Fruit fly (Drosophila melanogaster): ENCODE measurements around the gene CG11052.
A peak's percentile ranks its signal among the peaks of the same experiment; 100 is the strongest.

Gene CG11052

DNA sequence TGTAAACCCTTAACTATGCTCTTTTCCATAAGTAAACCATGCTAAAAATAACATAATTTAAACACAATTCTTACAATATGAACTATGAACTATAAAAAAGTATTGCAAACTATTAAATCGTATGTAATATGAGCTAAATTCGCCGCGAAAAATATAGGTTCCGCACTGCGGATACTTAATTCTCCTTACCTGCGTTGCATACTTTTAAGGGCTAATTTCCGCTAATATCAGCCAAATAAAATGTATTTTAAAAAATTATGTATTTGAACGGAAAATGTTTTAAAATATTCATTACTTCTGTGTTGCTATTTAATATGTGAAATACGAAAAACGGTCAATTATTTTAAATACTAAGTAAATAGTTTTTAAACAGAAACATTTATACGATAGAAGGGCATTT lies 41.8 kb downstream of the CG11052 start, which contains the start of gene dsx (continued):
- no peak for TF ChIP-seq CG9139 (GFP tag; optimal IDR thresholded peaks at IDR 0.05)
- no peak for TF ChIP-seq CG15336 (GFP tag; IDR thresholded peaks at IDR 0.05)
- no peak for TF ChIP-seq spab (GFP tag; optimal IDR thresholded peaks at IDR 0.05)
- peak; percentile 30 for TF ChIP-seq fd59A (GFP tag; optimal IDR thresholded peaks at IDR 0.05)
- peak; percentile 38 for TF ChIP-seq Hr4 (GFP tag; optimal IDR thresholded peaks at IDR 0.05)
- peak; percentile 5 for TF ChIP-seq acj6 (GFP tag; optimal IDR thresholded peaks at IDR 0.05)
- no peak for TF ChIP-seq CG34406 (GFP tag; optimal IDR thresholded peaks at IDR 0.05)

DNA sequence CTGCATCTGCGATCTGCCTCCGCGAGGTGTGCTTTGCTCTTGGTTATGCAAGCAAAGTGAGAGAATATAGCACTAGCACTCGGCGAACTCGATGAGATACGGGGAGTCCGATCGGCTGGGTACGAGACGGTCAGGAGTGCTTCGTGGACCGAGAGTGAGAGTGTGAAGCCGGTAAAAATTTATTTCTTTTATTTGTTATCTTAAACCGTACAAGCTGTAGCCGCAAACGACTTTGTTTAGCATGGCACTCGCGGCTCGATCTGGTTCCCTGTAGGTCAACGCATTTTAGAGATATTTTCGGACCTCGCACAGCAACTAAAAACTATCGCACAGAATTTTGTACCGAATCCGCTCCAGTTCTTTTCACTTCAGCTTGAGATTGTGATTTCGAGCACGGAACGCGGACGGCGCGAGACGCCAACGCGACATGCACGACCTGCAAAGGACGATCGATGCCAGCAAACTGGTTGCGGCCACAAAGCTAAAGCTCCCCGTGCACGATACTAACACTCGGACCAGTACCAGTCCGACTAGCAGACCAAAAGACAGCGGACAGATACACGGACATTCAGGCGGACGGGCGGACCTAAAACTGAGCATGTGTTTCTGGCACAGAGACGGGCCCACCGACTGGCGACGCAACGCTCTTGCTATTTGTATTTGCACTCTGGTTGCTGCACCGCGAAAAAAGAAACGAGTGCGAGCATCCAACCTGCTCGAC lies 42.4 kb downstream of the CG11052 start:
- TF ChIP-seq dsx (GFP tag; optimal IDR thresholded peaks at IDR 0.05; ENCODE audit: poor library complexity, severe bottlenecking) = peak; percentile 100
- no peak for TF ChIP-seq pdm3 (GFP tag; optimal IDR thresholded peaks at IDR 0.05)
- TF ChIP-seq salr (GFP tag; optimal IDR thresholded peaks at IDR 0.05) = no peak
- no peak for TF ChIP-seq fkh (GFP tag; optimal IDR thresholded peaks at IDR 0.05)
- no peak for TF ChIP-seq Sox15 (GFP tag; optimal IDR thresholded peaks at IDR 0.05)
- TF ChIP-seq CG8119 (GFP tag; IDR thresholded peaks at IDR 0.05) = no peak; the same call in 1 of the 3 replicates
- TF ChIP-seq net (GFP tag; optimal IDR thresholded peaks at IDR 0.05) = no peak
- peak; percentile 85 for TF ChIP-seq Blimp-1 (GFP tag; optimal IDR thresholded peaks at IDR 0.05)
- TF ChIP-seq CG34406 (GFP tag; optimal IDR thresholded peaks at IDR 0.05) = no peak
- TF ChIP-seq Smox (GFP tag; optimal IDR thresholded peaks at IDR 0.05) = no peak
- peak; percentile 16 for TF ChIP-seq Lpt (GFP tag; optimal IDR thresholded peaks at IDR 0.05)
- TF ChIP-seq Met (GFP tag; optimal IDR thresholded peaks at IDR 0.05) = no peak
- TF ChIP-seq CG8319 (GFP tag; optimal IDR thresholded peaks at IDR 0.05) = no peak
- TF ChIP-seq CG11294 (GFP tag; IDR thresholded peaks at IDR 0.05) = no peak
- no peak for TF ChIP-seq achi (GFP tag; optimal IDR thresholded peaks at IDR 0.05)
- TF ChIP-seq CG6808 (GFP tag; optimal IDR thresholded peaks at IDR 0.05) = no peak
- TF ChIP-seq CG10631 (GFP tag; optimal IDR thresholded peaks at IDR 0.05) = no peak
- TF ChIP-seq svp (GFP tag) = peak; percentile 87
- TF ChIP-seq OdsH (GFP tag; optimal IDR thresholded peaks at IDR 0.05) = no peak
- TF ChIP-seq CG10669 (GFP tag; optimal IDR thresholded peaks at IDR 0.05) = no peak
- TF ChIP-seq CG31627 (GFP tag; optimal IDR thresholded peaks at IDR 0.05) = no peak
- TF ChIP-seq lz (GFP tag; optimal IDR thresholded peaks at IDR 0.05) = no peak
- no peak for TF ChIP-seq CG32006 (GFP tag; optimal IDR thresholded peaks at IDR 0.05)
- no peak for TF ChIP-seq Eip93F (GFP tag; optimal IDR thresholded peaks at IDR 0.05)
- no peak for TF ChIP-seq CG6854 (GFP tag; optimal IDR thresholded peaks at IDR 0.05)
- TF ChIP-seq Hr38 (GFP tag; optimal IDR thresholded peaks at IDR 0.05) = no peak
- TF ChIP-seq vri (GFP tag; optimal IDR thresholded peaks at IDR 0.05) = peak; percentile 59
- no peak for TF ChIP-seq CG7368 (GFP tag; optimal IDR thresholded peaks at IDR 0.05)
- no peak for TF ChIP-seq cyc (GFP tag; optimal IDR thresholded peaks at IDR 0.05)
- no peak for TF ChIP-seq CG3032 (tag; optimal IDR thresholded peaks at IDR 0.05)
- no peak for TF ChIP-seq CG3919 (GFP tag; optimal IDR thresholded peaks at IDR 0.05)
- TF ChIP-seq CG6792 (GFP tag; optimal IDR thresholded peaks at IDR 0.05) = no peak
- TF ChIP-seq CG11762 (GFP tag; optimal IDR thresholded peaks at IDR 0.05; ENCODE audit: insufficient read depth) = no peak
- TF ChIP-seq Ets21C (GFP tag; optimal IDR thresholded peaks at IDR 0.05) = no peak
- no peak; the same call in 1 of the 2 replicates for TF ChIP-seq Gug (GFP tag; IDR thresholded peaks at IDR 0.05)
- no peak for TF ChIP-seq CG9139 (GFP tag; optimal IDR thresholded peaks at IDR 0.05)
- no peak for TF ChIP-seq spab (GFP tag; optimal IDR thresholded peaks at IDR 0.05)
- peak; percentile 70 for TF ChIP-seq Eip78C (GFP tag)
- no peak for TF ChIP-seq Hr4 (GFP tag; optimal IDR thresholded peaks at IDR 0.05)
- TF ChIP-seq CG8632 (GFP tag; optimal IDR thresholded peaks at IDR 0.05) = no peak
- TF ChIP-seq ss (GFP tag; optimal IDR thresholded peaks at IDR 0.05) = peak; percentile 13 to 60
- TF ChIP-seq CG15336 (GFP tag; IDR thresholded peaks at IDR 0.05) = peak; percentile 25
- no peak for TF ChIP-seq fd85E (GFP tag; optimal IDR thresholded peaks at IDR 0.05)
- peak; percentile 55; the same call in 2 of the 3 replicates for TF ChIP-seq eg (GFP tag; IDR thresholded peaks at IDR 0.05)
- no peak for TF ChIP-seq CG16779 (tag; optimal IDR thresholded peaks at IDR 0.05)
- TF ChIP-seq CG1621 (tag; optimal IDR thresholded peaks at IDR 0.05) = peak; percentile 82
- TF ChIP-seq CG11902 (GFP tag; optimal IDR thresholded peaks at IDR 0.05) = no peak

Measured in whole organism, prepupa.